Worm (Caenorhabditis elegans): ENCODE results near the gene nyn-1.

nyn-1 gene

DNA sequence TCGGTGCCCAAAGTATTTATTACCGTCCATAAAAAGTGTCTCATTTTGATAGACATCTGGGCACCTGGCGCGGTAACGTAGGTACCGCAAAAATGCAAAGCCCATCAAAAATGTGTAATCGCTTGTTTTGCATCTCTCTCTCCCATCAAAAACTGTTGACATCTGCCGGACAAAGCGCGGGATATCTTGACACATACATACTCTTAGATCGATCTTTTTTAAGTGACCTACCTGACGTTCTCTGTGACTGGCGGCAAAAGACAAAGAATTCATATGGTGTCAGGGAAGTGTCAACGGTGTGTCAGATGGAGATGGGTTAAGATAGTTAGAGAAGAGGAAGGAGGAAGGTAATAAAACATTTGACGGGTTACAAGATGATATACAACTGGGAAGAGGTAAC lies 32.1 kb upstream of the nyn-1 start:
- no peak for TF ChIP-seq ama-1 (optimal IDR thresholded peaks at IDR 0.05)
- no peak for TF ChIP-seq unc-86 (tag; optimal IDR thresholded peaks at IDR 0.05)
- TF ChIP-seq unc-55 (GFP tag; optimal IDR thresholded peaks at IDR 0.05) = peak; percentile 98
- peak; percentile 18 for TF ChIP-seq tbx-2 (tag; optimal IDR thresholded peaks at IDR 0.05)
- TF ChIP-seq odd-2 (tag; optimal IDR thresholded peaks at IDR 0.05) = no peak
- TF ChIP-seq nhr-232 (tag; optimal IDR thresholded peaks at IDR 0.05) = no peak
- no peak for TF ChIP-seq eyg-1 (tag; optimal IDR thresholded peaks at IDR 0.05)
- TF ChIP-seq K09A11.1 (tag; optimal IDR thresholded peaks at IDR 0.05; ENCODE audit: insufficient read depth) = no peak
- TF ChIP-seq ahr-1 (tag; optimal IDR thresholded peaks at IDR 0.05) = no peak
- TF ChIP-seq ceh-34 (tag; optimal IDR thresholded peaks at IDR 0.05) = no peak
- peak; percentile 88 for TF ChIP-seq rnt-1 (tag; optimal IDR thresholded peaks at IDR 0.05)
- TF ChIP-seq ceh-18 (tag; optimal IDR thresholded peaks at IDR 0.05) = no peak
- no peak for TF ChIP-seq dmd-4 (tag; optimal IDR thresholded peaks at IDR 0.05; ENCODE audit: borderline replicate concordance)
- no peak for TF ChIP-seq fkh-10 (GFP tag; optimal IDR thresholded peaks at IDR 0.05)

- no peak for TF ChIP-seq unc-86 (tag; optimal IDR thresholded peaks at IDR 0.05)
- peak; percentile 97 for TF ChIP-seq unc-55 (GFP tag; optimal IDR thresholded peaks at IDR 0.05)
Observed at ce11 chrIV:13716735-13717134, 29.9 kb upstream of the nyn-1 start.

- TF ChIP-seq sox-2 (GFP tag; IDR thresholded peaks at IDR 0.05) (no peak), fkh-10 (GFP tag; optimal IDR thresholded peaks at IDR 0.05) (no peak), K09A11.1 (tag; optimal IDR thresholded peaks at IDR 0.05; ENCODE audit: insufficient read depth) (no peak), ceh-6 (GFP tag; optimal IDR thresholded peaks at IDR 0.05) (no peak), ceh-48 (tag; optimal IDR thresholded peaks at IDR 0.05) (no peak), C08G9.2 (tag; optimal IDR thresholded peaks at IDR 0.05) (no peak)
Observed at ce11 chrIV:13716279-13716678, 29.5 kb upstream of the nyn-1 start, which contains the start of gene C47A4.1. TSS of gene C47A4.1 (minus strand) at chrIV:13716379.

DNA sequence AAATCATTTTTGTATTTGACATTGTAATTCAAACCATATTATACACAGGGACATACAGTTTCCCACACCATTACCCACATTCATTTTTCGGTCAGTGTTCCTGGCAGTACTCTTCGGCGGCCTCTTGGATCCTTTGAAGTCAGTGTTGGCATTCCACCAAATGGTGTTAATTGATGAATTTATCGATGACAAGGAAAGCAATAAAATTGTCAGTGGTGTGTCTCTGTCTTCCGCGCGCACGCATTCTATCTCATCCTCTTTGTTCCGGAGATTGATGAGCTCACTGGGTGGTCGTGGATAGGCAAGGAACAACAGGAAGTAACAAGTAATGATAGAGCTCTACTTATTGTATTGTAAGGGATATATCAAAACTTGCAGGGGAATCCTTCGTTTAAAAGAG lies 23.6 kb upstream of the nyn-1 start:
- TF ChIP-seq lim-6 (tag; optimal IDR thresholded peaks at IDR 0.05) (no peak), unc-55 (GFP tag; optimal IDR thresholded peaks at IDR 0.05) (peak; percentile 77)

DNA sequence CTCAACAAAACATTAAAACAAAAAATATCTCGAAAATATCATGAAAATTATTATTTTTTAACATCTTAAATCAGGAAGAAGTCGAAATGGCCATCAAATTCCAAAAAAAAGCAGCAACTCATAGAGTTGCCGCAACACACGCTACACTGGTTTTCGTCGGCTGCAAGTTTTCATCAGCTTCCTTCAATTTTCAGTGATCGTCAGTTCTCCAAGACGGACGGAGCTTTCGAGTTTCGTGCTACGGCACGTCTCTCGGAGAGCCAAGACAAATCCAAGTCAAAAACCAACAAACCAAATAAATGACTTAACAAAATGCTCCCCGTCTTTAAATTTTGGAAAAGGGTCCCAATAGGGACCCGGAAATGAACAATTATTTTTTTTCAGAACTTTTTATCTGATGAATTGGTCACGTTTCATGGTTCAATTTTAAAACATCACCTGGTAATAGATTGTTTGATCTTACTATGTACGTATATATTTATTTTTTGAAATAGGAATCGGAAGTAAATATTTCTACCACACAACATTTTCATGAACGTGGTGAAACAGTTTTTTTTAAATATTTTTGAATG lies 22.3 kb upstream of the nyn-1 start:
- TF ChIP-seq sdc-2 (tag; optimal IDR thresholded peaks at IDR 0.05) (no peak), elt-2 (tag; optimal IDR thresholded peaks at IDR 0.05) (no peak), F13H6.1 (tag; optimal IDR thresholded peaks at IDR 0.05) (no peak), ceh-2 (tag; optimal IDR thresholded peaks at IDR 0.05) (no peak), C08G9.2 (tag; optimal IDR thresholded peaks at IDR 0.05) (no peak), Y22D7AL.16 (tag; optimal IDR thresholded peaks at IDR 0.05) (no peak), ceh-18 (tag; optimal IDR thresholded peaks at IDR 0.05) (no peak), ceh-48 (tag; optimal IDR thresholded peaks at IDR 0.05) (no peak), ttx-3 (tag; optimal IDR thresholded peaks at IDR 0.05) (no peak), fkh-10 (GFP tag; optimal IDR thresholded peaks at IDR 0.05) (no peak), ceh-45 (GFP tag; IDR thresholded peaks at IDR 0.05) (no peak)

DNA sequence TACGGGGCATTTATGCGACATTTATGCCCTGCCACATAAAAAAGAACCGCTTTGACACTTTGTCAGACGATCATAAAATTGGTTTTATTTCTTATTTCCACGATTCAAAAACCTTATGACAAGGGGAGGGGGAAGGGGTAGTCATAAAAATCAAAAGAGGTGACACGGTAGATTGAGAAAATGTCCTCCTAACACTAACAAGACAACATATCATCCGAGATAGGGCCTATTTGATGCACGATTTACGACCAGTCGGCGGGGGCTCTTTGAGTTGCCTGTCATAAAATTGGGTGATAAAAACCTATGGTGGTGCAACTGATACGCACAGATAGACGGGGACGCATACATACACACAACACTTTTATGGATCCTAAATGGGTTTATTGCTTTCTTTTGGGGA lies 21.1 kb upstream of the nyn-1 start:
- TF ChIP-seq tbx-2 (tag; optimal IDR thresholded peaks at IDR 0.05) (peak; percentile 1), C08G9.2 (tag; optimal IDR thresholded peaks at IDR 0.05) (no peak), pqm-1 (tag; optimal IDR thresholded peaks at IDR 0.05) (peak; percentile 17), elt-2 (tag; optimal IDR thresholded peaks at IDR 0.05) (peak; percentile 89), unc-55 (GFP tag; optimal IDR thresholded peaks at IDR 0.05) (peak; percentile 38)

DNA sequence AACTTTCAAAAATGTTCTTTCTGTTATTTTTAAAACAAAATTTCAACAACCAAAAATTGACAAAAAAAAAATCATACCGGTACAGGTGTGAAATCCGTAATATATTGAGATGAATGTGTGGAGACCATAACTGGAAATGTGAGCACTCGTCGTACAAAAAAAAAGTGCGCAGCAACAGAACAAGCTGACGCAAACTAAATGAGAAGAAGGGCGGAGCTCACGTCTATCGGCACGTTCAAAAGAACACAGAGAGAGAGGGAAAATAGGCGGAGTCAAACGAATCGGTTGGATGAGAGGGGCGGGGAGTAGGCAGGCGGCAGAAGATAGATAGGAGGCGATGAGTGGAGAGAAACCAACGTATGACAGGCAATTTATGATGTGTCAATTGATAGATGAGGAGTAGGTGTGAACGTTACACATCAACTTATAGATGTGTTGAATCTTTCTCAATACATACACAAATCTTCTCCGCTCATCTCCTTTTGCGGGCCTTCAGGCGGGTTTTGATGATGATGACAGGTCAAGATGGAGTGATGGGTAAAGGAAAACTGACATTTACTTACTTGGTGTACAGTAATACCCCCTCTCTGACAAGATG lies 17.1 kb upstream of the nyn-1 start, which contains the start of gene tlp-1:
Gene tlp-1 (minus strand): TSS at position 255 of the 598 bp plus-strand sequence.
- TF ChIP-seq dve-1 (tag; optimal IDR thresholded peaks at IDR 0.05) (no peak), ets-4 (tag; optimal IDR thresholded peaks at IDR 0.05) (no peak), C08G9.2 (tag; optimal IDR thresholded peaks at IDR 0.05) (peak; percentile 46), K02D7.2 (tag; optimal IDR thresholded peaks at IDR 0.05) (no peak), rnt-1 (tag; optimal IDR thresholded peaks at IDR 0.05) (peak; percentile 87), ahr-1 (tag; optimal IDR thresholded peaks at IDR 0.05) (no peak), npax-4 (tag; optimal IDR thresholded peaks at IDR 0.05) (no peak), pqm-1 (tag; optimal IDR thresholded peaks at IDR 0.05) (no peak), sox-2 (GFP tag; IDR thresholded peaks at IDR 0.05) (no peak), pha-2 (tag; optimal IDR thresholded peaks at IDR 0.05) (no peak), ceh-30 (tag; optimal IDR thresholded peaks at IDR 0.05) (no peak), tbx-2 (tag; optimal IDR thresholded peaks at IDR 0.05) (peak; percentile 65), pax-1 (tag; optimal IDR thresholded peaks at IDR 0.05) (no peak), T23F11.4 (GFP tag; optimal IDR thresholded peaks at IDR 0.05) (no peak), fax-1 (tag; optimal IDR thresholded peaks at IDR 0.05) (no peak), unc-86 (tag; optimal IDR thresholded peaks at IDR 0.05) (no peak), ceh-34 (tag; optimal IDR thresholded peaks at IDR 0.05) (no peak), nhr-232 (tag; optimal IDR thresholded peaks at IDR 0.05) (no peak), ceh-22 (tag; optimal IDR thresholded peaks at IDR 0.05) (no peak), pag-3 (tag; optimal IDR thresholded peaks at IDR 0.05; ENCODE audit: borderline replicate concordance) (no peak)
